Worm (Caenorhabditis elegans) whole organism, dauer: Measurements from ENCODE around the gene cmk-1.

Experiments
- unc-62 ChIP-seq: sonication (generic microtip); optimal IDR thresholded peaks from 2 replicates; lab custom pipeline; 2017; ENCODE audit warnings: missing biosample characterization, missing genetic modification reagents, missing genetic modification characterization

cmk-1 gene

DNA sequence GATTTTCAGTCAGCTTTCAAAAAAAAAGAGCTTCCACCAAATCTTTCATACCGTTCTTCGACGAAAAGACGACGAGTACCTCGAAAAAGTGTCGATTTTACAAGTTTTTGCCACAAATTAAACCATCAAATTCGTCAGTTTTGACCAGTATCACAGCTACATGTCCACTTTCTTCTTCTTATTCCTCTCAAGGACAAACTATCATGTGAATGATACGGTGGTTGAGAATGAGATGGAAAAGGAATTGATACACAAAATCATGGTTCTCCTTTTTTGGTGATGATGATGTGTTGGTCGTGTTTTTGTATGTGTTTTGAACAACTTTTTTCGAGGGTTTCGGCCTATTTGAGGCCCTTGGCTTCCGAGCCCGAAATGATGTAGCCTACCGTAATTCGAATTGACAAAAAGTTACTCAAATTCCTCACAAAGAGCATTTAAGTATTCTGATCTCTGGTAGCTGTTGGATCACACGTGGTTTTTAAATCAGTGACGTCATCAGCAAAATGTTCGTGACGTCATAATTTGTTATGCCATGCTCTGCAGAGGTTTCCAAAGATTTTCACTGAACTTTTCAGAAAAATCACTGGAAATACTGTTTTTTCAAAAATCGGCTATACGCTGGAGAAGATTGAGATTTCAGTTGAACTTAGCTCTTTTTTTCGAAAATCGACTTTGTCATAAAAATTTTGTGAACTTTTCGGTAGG lies 43.8 kb downstream of the cmk-1 start:
- no peak for TF ChIP-seq unc-62

- TF ChIP-seq unc-62, result no peak
Measured at ce11 chrIV:1868981-1869380, 44.7 kb downstream of the cmk-1 start.

DNA sequence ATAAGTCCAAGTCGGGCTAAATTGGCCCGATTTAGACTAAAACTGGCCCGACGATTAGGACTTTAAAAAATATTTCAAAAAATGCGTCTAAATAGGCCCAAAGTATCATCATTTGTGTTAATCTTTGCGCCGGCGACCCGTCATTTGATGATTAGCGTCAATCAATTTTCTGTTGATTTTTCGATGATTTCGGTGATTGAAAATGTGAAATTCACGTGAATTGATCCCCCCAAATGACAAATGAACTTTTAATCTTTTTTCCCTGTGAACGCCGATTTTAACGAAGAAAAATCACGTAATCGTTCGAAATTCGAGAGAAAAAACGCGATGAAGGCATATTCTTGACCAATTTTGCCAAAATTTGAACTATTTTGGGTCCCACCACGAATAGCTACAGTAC lies 47.8 kb downstream of the cmk-1 start:
- TF ChIP-seq unc-62, result no peak

DNA sequence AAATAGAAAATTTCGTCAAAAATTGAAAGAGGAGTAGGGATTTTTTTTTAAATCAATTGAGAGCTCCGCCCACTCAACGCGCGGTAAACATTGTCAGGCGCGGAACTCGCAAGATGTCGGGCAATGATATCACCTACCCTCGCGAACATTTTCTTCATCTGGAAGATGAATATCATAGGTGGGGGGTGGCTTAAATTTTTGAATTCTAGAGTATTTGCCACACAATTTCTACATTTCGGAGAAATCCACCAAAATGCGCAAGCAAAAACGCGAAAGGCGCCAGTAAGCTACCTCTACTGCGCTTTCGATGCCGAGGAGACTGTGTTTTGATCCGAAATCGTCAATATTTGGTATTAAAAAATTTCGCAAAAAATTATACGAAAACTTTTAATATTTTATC lies 54.2 kb downstream of the cmk-1 start:
- TF ChIP-seq unc-62, result no peak
